Fruit fly (Drosophila melanogaster) whole organism, embryonic: ENCODE results near the gene CG17819.

Source experiments
- Abd-B ChIP-seq: fragments of 200-800 bp; sonication (Bioruptor generic); optimal IDR thresholded peaks from 2 replicates; lab custom pipeline; 2018; ENCODE audit warnings: missing biosample characterization, mild to moderate bottlenecking, missing genetic modification characterization, moderate library complexity
- CG10147 ChIP-seq: fragments of 200-800 bp; sonication (Bioruptor generic); optimal IDR thresholded peaks from 2 replicates; lab custom pipeline; 2019; ENCODE audit warnings: missing biosample characterization, mild to moderate bottlenecking, missing genetic modification characterization, moderate library complexity
- CG10654 ChIP-seq: fragments of 200-800 bp; sonication (Bioruptor generic); optimal IDR thresholded peaks from 2 replicates; lab custom pipeline; 2016; ENCODE audit warnings: missing biosample characterization, missing genetic modification characterization
- CG10959 ChIP-seq: fragments of 200-800 bp; sonication (Bioruptor generic); IDR thresholded peaks from 2 replicates; pipeline ENCODE4 v1.3.6; 2022; ENCODE audit warnings: missing biosample characterization, missing genetic modification characterization
- CG11398 ChIP-seq: fragments of 200-800 bp; sonication (Bioruptor generic); optimal IDR thresholded peaks from 2 replicates; lab custom pipeline; 2016; ENCODE audit warnings: missing biosample characterization, missing genetic modification characterization
- CG12391 ChIP-seq: fragments of 200-800 bp; sonication (Bioruptor generic); optimal IDR thresholded peaks from 3 replicates; lab custom pipeline; 2018; ENCODE audit warnings: missing biosample characterization, mild to moderate bottlenecking, missing genetic modification characterization, moderate library complexity
- CG13424 ChIP-seq: fragments of 200-800 bp; sonication (Bioruptor generic); optimal IDR thresholded peaks from 2 replicates; lab custom pipeline; 2019; ENCODE audit warnings: missing biosample characterization, mild to moderate bottlenecking, missing genetic modification characterization, moderate library complexity
- CG13775 ChIP-seq: fragments of 200-800 bp; sonication (Bioruptor generic); optimal IDR thresholded peaks from 3 replicates; lab custom pipeline; 2017; ENCODE audit warnings: missing biosample characterization, mild to moderate bottlenecking, missing genetic modification characterization
- CG14860 ChIP-seq: fragments of 200-800 bp; sonication (Bioruptor generic); IDR thresholded peaks from 3 replicates; pipeline ENCODE4 v1.3.6; 2022; ENCODE audit warnings: missing biosample characterization, missing genetic modification characterization; ENCODE audit not compliant: partially characterized antibody
- CG15269 ChIP-seq: fragments of 200-800 bp; sonication (Bioruptor generic); optimal IDR thresholded peaks from 2 replicates; lab custom pipeline; 2018; ENCODE audit warnings: missing biosample characterization, mild to moderate bottlenecking, missing genetic modification characterization, moderate library complexity
- CG15601 ChIP-seq: fragments of 200-800 bp; sonication (Bioruptor generic); optimal IDR thresholded peaks from 3 replicates; lab custom pipeline; 2019; ENCODE audit warnings: missing biosample characterization, mild to moderate bottlenecking, missing genetic modification characterization, moderate library complexity
- CG16813 ChIP-seq: fragments of 200-800 bp; sonication (Bioruptor generic); IDR thresholded peaks from 3 replicates; pipeline ENCODE4 v1.3.6; 2022; ENCODE audit warnings: missing biosample characterization, missing genetic modification characterization; ENCODE audit not compliant: partially characterized antibody
- CG17361 ChIP-seq: fragments of 200-800 bp; sonication (Bioruptor generic); IDR thresholded peaks from 3 replicates; pipeline ENCODE4 v1.3.6; 2022; ENCODE audit warnings: missing biosample characterization, missing genetic modification characterization
- CG2120 ChIP-seq: fragments of 200-800 bp; sonication (Bioruptor generic); optimal IDR thresholded peaks from 3 replicates; lab custom pipeline; 2016; ENCODE audit warnings: missing biosample characterization, missing genetic modification characterization
- CG31388 ChIP-seq: fragments of 200-800 bp; sonication (Bioruptor generic); optimal IDR thresholded peaks from 2 replicates; lab custom pipeline; 2016; ENCODE audit warnings: missing biosample characterization, missing genetic modification characterization
- CG3726 ChIP-seq: fragments of 200-800 bp; sonication (Bioruptor generic); IDR thresholded peaks from 3 replicates; pipeline ENCODE4, ENCODE4 v1.3.6; 2022; ENCODE audit warnings: missing biosample characterization, missing genetic modification characterization
- CG4360 ChIP-seq: fragments of 200-800 bp; sonication (Bioruptor generic); IDR thresholded peaks from 2 replicates; pipeline ENCODE4 v1.3.6; 2022; ENCODE audit warnings: missing biosample characterization, missing genetic modification characterization
- CG4820 ChIP-seq: fragments of 200-800 bp; sonication (Bioruptor generic); optimal IDR thresholded peaks from 3 replicates; lab custom pipeline; 2016; ENCODE audit warnings: missing biosample characterization, missing genetic modification characterization
- CG7963 ChIP-seq: fragments of 200-800 bp; sonication (Bioruptor generic); IDR thresholded peaks from 3 replicates; pipeline ENCODE4 v1.3.6; 2022; ENCODE audit warnings: missing biosample characterization, missing genetic modification characterization; ENCODE audit not compliant: partially characterized antibody
- CG8388 ChIP-seq: fragments of 200-800 bp; sonication (Bioruptor generic); optimal IDR thresholded peaks from 2 replicates; lab custom pipeline; 2019; ENCODE audit warnings: missing biosample characterization, mild to moderate bottlenecking, missing genetic modification characterization, moderate library complexity
- CG9609 ChIP-seq: fragments of 200-800 bp; sonication (Bioruptor generic); optimal IDR thresholded peaks from 3 replicates; lab custom pipeline; 2016; ENCODE audit warnings: missing biosample characterization, missing genetic modification characterization
- H15 ChIP-seq: fragments of 200-800 bp; sonication (Bioruptor generic); IDR thresholded peaks from 3 replicates; pipeline ENCODE4 v1.3.6; 2022; ENCODE audit warnings: missing biosample characterization, missing genetic modification characterization
- Hr51 ChIP-seq, 2 experiments: fragments of 200-800 bp; sonication (Bioruptor generic); optimal IDR thresholded peaks; 2 replicates in 1 of 2; 3 replicates in 1 of 2; lab custom pipeline; 2016 to 2018; ENCODE audit warnings: missing biosample characterization in 2 of 2, missing genetic modification characterization in 2 of 2, mild to moderate bottlenecking in 1 of 2, moderate library complexity in 1 of 2
- MBD-R2 ChIP-seq: fragments of 200-800 bp; sonication (Bioruptor generic); IDR thresholded peaks from 2 replicates; pipeline ENCODE4 v1.3.6; 2022; ENCODE audit warnings: missing biosample characterization, missing genetic modification characterization
- NK7.1 ChIP-seq: fragments of 200-800 bp; sonication (Bioruptor generic); optimal IDR thresholded peaks from 3 replicates; lab custom pipeline; 2016; ENCODE audit warnings: missing biosample characterization, missing genetic modification characterization
- PHDP ChIP-seq: fragments of 200-800 bp; sonication (Bioruptor generic); optimal IDR thresholded peaks from 3 replicates; lab custom pipeline; 2018; ENCODE audit warnings: missing biosample characterization, mild to moderate bottlenecking, missing genetic modification characterization, moderate library complexity
- Six4 ChIP-seq: fragments of 200-800 bp; sonication (Bioruptor generic); optimal IDR thresholded peaks from 2 replicates; lab custom pipeline; 2016; ENCODE audit warnings: missing biosample characterization, missing genetic modification characterization
- Sox102F ChIP-seq: fragments of 200-800 bp; sonication (Bioruptor generic); optimal IDR thresholded peaks from 2 replicates; lab custom pipeline; 2018; ENCODE audit warnings: missing biosample characterization, mild to moderate bottlenecking, missing genetic modification characterization, moderate library complexity
- Ssrp ChIP-seq: fragments of 200-800 bp; sonication (Bioruptor generic); optimal IDR thresholded peaks from 2 replicates; lab custom pipeline; 2018; ENCODE audit warnings: missing biosample characterization, mild to moderate bottlenecking, missing genetic modification characterization, moderate library complexity
- Xrp1 ChIP-seq: fragments of 200-800 bp; sonication (Bioruptor generic); IDR thresholded peaks from 2 replicates; pipeline ENCODE4 v1.3.6; 2022; ENCODE audit warnings: missing biosample characterization, missing genetic modification characterization
- ab ChIP-seq: fragments of 200-800 bp; sonication (Bioruptor generic); optimal IDR thresholded peaks from 2 replicates; lab custom pipeline; 2016; ENCODE audit warnings: missing biosample characterization, missing genetic modification characterization
- bsh ChIP-seq, 2 experiments: fragments of 200-800 bp; sonication (Bioruptor generic); optimal IDR thresholded peaks; 2 replicates each; lab custom pipeline; 2017 to 2018; ENCODE audit warnings: mild to moderate bottlenecking in 2 of 2, missing biosample characterization in 2 of 2, missing genetic modification characterization in 2 of 2, moderate library complexity in 1 of 2
- cas ChIP-seq: fragments of 200-800 bp; sonication (Bioruptor generic); IDR thresholded peaks from 2 replicates; pipeline ENCODE4 v1.3.6; 2022; ENCODE audit warnings: missing biosample characterization, missing genetic modification characterization
- crc ChIP-seq: fragments of 200-800 bp; sonication (Bioruptor generic); optimal IDR thresholded peaks from 2 replicates; lab custom pipeline; 2016; ENCODE audit warnings: missing biosample characterization, missing genetic modification characterization
- cwo ChIP-seq: fragments of 200-800 bp; sonication (Bioruptor generic); optimal IDR thresholded peaks from 3 replicates; lab custom pipeline; 2017; ENCODE audit warnings: missing biosample characterization, missing genetic modification characterization, mild to moderate bottlenecking, moderate library complexity, missing genetic modification reagents
- da ChIP-seq: fragments of 200-800 bp; sonication (Bioruptor generic); optimal IDR thresholded peaks from 2 replicates; lab custom pipeline; 2016; ENCODE audit warnings: missing biosample characterization, missing genetic modification characterization
- dm ChIP-seq: fragments of 200-800 bp; sonication (Bioruptor generic); optimal IDR thresholded peaks from 3 replicates; lab custom pipeline; 2016; ENCODE audit warnings: missing biosample characterization, missing genetic modification characterization
- gcm ChIP-seq: fragments of 200-800 bp; sonication (Bioruptor generic); optimal IDR thresholded peaks from 2 replicates; lab custom pipeline; 2019; ENCODE audit warnings: missing biosample characterization, mild to moderate bottlenecking, missing genetic modification characterization, moderate library complexity
- gcm2 ChIP-seq: fragments of 200-800 bp; sonication (Bioruptor generic); optimal IDR thresholded peaks from 2 replicates; lab custom pipeline; 2016; ENCODE audit warnings: missing biosample characterization, missing genetic modification characterization
- grn ChIP-seq: fragments of 200-800 bp; sonication (Bioruptor generic); optimal IDR thresholded peaks from 3 replicates; lab custom pipeline; 2017; ENCODE audit warnings: missing biosample characterization, missing genetic modification characterization
- gsb-n ChIP-seq: fragments of 200-800 bp; sonication (Bioruptor generic); optimal IDR thresholded peaks from 3 replicates; lab custom pipeline; 2018; ENCODE audit warnings: missing biosample characterization, mild to moderate bottlenecking, missing genetic modification characterization
- h ChIP-seq: fragments of >200 bp; optimal IDR thresholded peaks from 2 replicates; lab custom pipeline; 2017
- kni ChIP-seq: fragments of 200-800 bp; sonication (Bioruptor generic); optimal IDR thresholded peaks from 3 replicates; lab custom pipeline; 2017; ENCODE audit warnings: mild to moderate bottlenecking, missing biosample characterization, missing genetic modification reagents, missing genetic modification characterization
- lmd ChIP-seq: fragments of 200-800 bp; sonication (Bioruptor generic); IDR thresholded peaks from 2 replicates; pipeline ENCODE4 v1.3.6; 2022; ENCODE audit warnings: missing biosample characterization, missing genetic modification characterization
- lov ChIP-seq, 2 experiments: fragments of 200-800 bp in 1 of 2; fragments of >200 bp in 1 of 2; sonication (Bioruptor generic) in 1 of 2; IDR thresholded peaks in 1 of 2; optimal IDR thresholded peaks in 1 of 2; 2 replicates in 1 of 2; 3 replicates in 1 of 2; pipeline versions ENCODE4 v1.3.6 to Lab custom; 2017 to 2022; ENCODE audit warnings: missing biosample characterization in 1 of 2, missing genetic modification characterization in 1 of 2
- nau ChIP-seq: fragments of 200-800 bp; sonication (Bioruptor generic); optimal IDR thresholded peaks from 3 replicates; lab custom pipeline; 2017; ENCODE audit warnings: missing biosample characterization, mild to moderate bottlenecking, missing genetic modification characterization, missing genetic modification reagents
- org-1 ChIP-seq: fragments of 200-800 bp; sonication (Bioruptor generic); optimal IDR thresholded peaks from 2 replicates; lab custom pipeline; 2017; ENCODE audit warnings: missing biosample characterization, missing genetic modification characterization
- pros ChIP-seq: fragments of 200-800 bp; sonication (Bioruptor generic); optimal IDR thresholded peaks from 3 replicates; lab custom pipeline; 2019; ENCODE audit warnings: missing biosample characterization, mild to moderate bottlenecking, missing genetic modification characterization, moderate library complexity
- tx ChIP-seq: fragments of 200-800 bp; sonication (Bioruptor generic); optimal IDR thresholded peaks from 2 replicates; lab custom pipeline; 2016; ENCODE audit warnings: missing biosample characterization, missing genetic modification characterization
- vfl ChIP-seq: fragments of 200-800 bp; sonication (Bioruptor generic); optimal IDR thresholded peaks from 2 replicates; lab custom pipeline; 2016; ENCODE audit warnings: missing biosample characterization, missing genetic modification characterization

CG17819 gene

dm6 chr3R:21849988-21850460 lies 35.3 kb downstream of the CG17819 start (continued):
- TF ChIP-seq NK7.1 (GFP tag; lab: Kevin White, UChicago) (no peak), CG9609 (GFP tag; lab: Kevin White, UChicago) (peak; percentile 36), CG7963 (no peak), Sox102F (GFP tag; lab: Kevin White, UChicago) (peak; percentile 54), bsh (GFP tag; optimal IDR thresholded peaks at IDR 0.05; lab: Kevin White, UChicago) (peak in 1 of 2 experiments; percentile 67), CG10147 (GFP tag; lab: Kevin White, UChicago) (no peak), nau (GFP tag; lab: Kevin White, UChicago) (no peak), CG16813 (GFP tag; lab: Robert Waterston, UW) (no peak), CG13424 (tag; lab: Kevin White, UChicago) (peak; percentile 57), da (peak; percentile 0), ab (GFP tag; lab: Kevin White, UChicago) (no peak), lov (optimal IDR thresholded peaks at IDR 0.05; lab: Kevin White, UChicago) (no peak), lov (GFP tag; IDR thresholded peaks at IDR 0.05; lab: Robert Waterston, UW) (0 out of 3 replicates have a peak, but pooled peaks have one; percentile 65), Six4 (GFP tag; lab: Kevin White, UChicago) (peak; percentile 14), gsb-n (tag; lab: Kevin White, UChicago) (peak; percentile 68), CG10959 (0 out of 2 replicates have a peak, but pooled peaks have one; percentile 28), h (no peak), dm (GFP tag; lab: Kevin White, UChicago) (no peak), CG2120 (peak; percentile 4), CG11398 (GFP tag; lab: Kevin White, UChicago) (peak; percentile 40), CG12391 (tag; lab: Kevin White, UChicago) (peak; percentile 61), H15 (GFP tag; lab: Robert Waterston, UW) (peak; percentile 23; the same call in 1 of the 3 replicates), gcm (GFP tag; lab: Kevin White, UChicago) (no peak), lmd (GFP tag; lab: Robert Waterston, UW) (peak; percentile 67), vfl (no peak), gcm2 (no peak), CG13775 (GFP tag; lab: Kevin White, UChicago) (peak; percentile 35), grn (GFP tag; lab: Kevin White, UChicago) (peak; percentile 6), org-1 (GFP tag; lab: Kevin White, UChicago) (peak; percentile 28), CG17361 (peak; percentile 74), Xrp1 (GFP tag; lab: Robert Waterston, UW) (peak; percentile 72), MBD-R2 (peak; percentile 21; the same call in 1 of the 2 replicates), pros (peak; percentile 51), CG31388 (GFP tag; lab: Kevin White, UChicago) (no peak), CG14860 (GFP tag; lab: Robert Waterston, UW) (no peak), CG3726 (GFP tag; lab: Robert Waterston, UW) (no peak), CG15601 (peak; percentile 50), Hr51 (GFP tag; optimal IDR thresholded peaks at IDR 0.05; lab: Kevin White, UChicago) (peak; percentile 34 to 38), tx (peak; percentile 37), Ssrp (tag; lab: Kevin White, UChicago) (peak; percentile 64), cas (GFP tag; lab: Robert Waterston, UW) (no peak), Abd-B (GFP tag; lab: Kevin White, UChicago) (peak; percentile 48), CG4360 (GFP tag; lab: Robert Waterston, UW) (no peak), crc (GFP tag; lab: Kevin White, UChicago) (peak; percentile 18), kni (GFP tag; lab: Kevin White, UChicago) (peak; percentile 30), CG10654 (GFP tag; lab: Kevin White, UChicago) (no peak), PHDP (tag; lab: Kevin White, UChicago) (peak; percentile 25), CG15269 (tag; lab: Kevin White, UChicago) (no peak), CG8388 (GFP tag; lab: Kevin White, UChicago) (peak; percentile 33), cwo (peak; percentile 23), CG4820 (peak; percentile 32)
